Worm (Caenorhabditis elegans) whole organism, L3 larva: ENCODE measurements around the gene F56F11.4.
"Not testable (repeated sequence)": the region's sequence is repeated elsewhere in the genome, so short reads cannot be mapped to it uniquely, and the experiment has no call there.

Experiments
- R02D3.7 ChIP-seq: fragments of 150-350 bp; optimal IDR thresholded peaks from 2 replicates; lab custom pipeline; 2014; ENCODE audit warnings: missing biosample characterization, missing genetic modification characterization
- ZK546.5 ChIP-seq: sonication (generic microtip); optimal IDR thresholded peaks from 2 replicates; lab custom pipeline; 2017; ENCODE audit warnings: missing biosample characterization, missing genetic modification characterization
- aly-2 ChIP-seq: fragments of 150-350 bp; optimal IDR thresholded peaks from 2 replicates; lab custom pipeline; 2014; ENCODE audit warnings: missing biosample characterization, missing genetic modification characterization
- ama-1 ChIP-seq: fragments of 150-350 bp; optimal IDR thresholded peaks from 2 replicates; lab custom pipeline; 2018
- ceh-16 ChIP-seq: sonication (generic microtip); optimal IDR thresholded peaks from 2 replicates; lab custom pipeline; 2017; ENCODE audit warnings: missing biosample characterization, missing genetic modification characterization
- ceh-82 ChIP-seq: fragments of 150-350 bp; optimal IDR thresholded peaks from 2 replicates; lab custom pipeline; 2014; ENCODE audit warnings: missing biosample characterization, missing genetic modification characterization
- ceh-9 ChIP-seq: sonication (generic microtip); optimal IDR thresholded peaks from 2 replicates; lab custom pipeline; 2018; ENCODE audit warnings: missing biosample characterization, missing genetic modification characterization
- daf-12 ChIP-seq: fragments of 150-350 bp; optimal IDR thresholded peaks from 2 replicates; lab custom pipeline; 2014; ENCODE audit warnings: missing biosample characterization, missing genetic modification reagents, missing genetic modification characterization
- egl-27 ChIP-seq: sonication (generic microtip); optimal IDR thresholded peaks from 4 replicates; lab custom pipeline; 2017; ENCODE audit warnings: missing biosample characterization, missing genetic modification reagents, missing genetic modification characterization
- elt-1 ChIP-seq: fragments of 150-350 bp; optimal IDR thresholded peaks from 2 replicates; lab custom pipeline; 2014; ENCODE audit warnings: missing biosample characterization, missing genetic modification characterization
- elt-3 ChIP-seq, 3 experiments: fragments of 150-350 bp in 1 of 3; sonication (generic microtip) in 2 of 3; optimal IDR thresholded peaks; 2 replicates in 2 of 3; 4 replicates in 1 of 3; lab custom pipeline; 2014 to 2017; ENCODE audit warnings: missing biosample characterization in 3 of 3, missing genetic modification characterization in 3 of 3
- eor-1 ChIP-seq, 2 experiments: fragments of 150-350 bp; optimal IDR thresholded peaks; 2 replicates each; lab custom pipeline; 2014 to 2018; ENCODE audit warnings: missing biosample characterization in 2 of 2, missing genetic modification characterization in 2 of 2
- fkh-10 ChIP-seq: sonication (generic microtip); optimal IDR thresholded peaks from 2 replicates; lab custom pipeline; 2017; ENCODE audit warnings: missing biosample characterization, missing genetic modification reagents, missing genetic modification characterization
- fos-1 ChIP-seq: fragments of 150-350 bp; optimal IDR thresholded peaks from 2 replicates; lab custom pipeline; 2014; ENCODE audit warnings: missing biosample characterization, missing genetic modification characterization
- hmg-11 ChIP-seq: sonication (generic microtip); optimal IDR thresholded peaks from 2 replicates; lab custom pipeline; 2016; ENCODE audit warnings: missing genetic modification characterization, missing compliant biosample characterization
- jun-1 ChIP-seq: fragments of 150-350 bp; optimal IDR thresholded peaks from 2 replicates; lab custom pipeline; 2014; ENCODE audit warnings: missing biosample characterization, missing genetic modification reagents, missing genetic modification characterization
- lin-15B ChIP-seq: fragments of 150-350 bp; optimal IDR thresholded peaks from 2 replicates; lab custom pipeline; 2014; ENCODE audit warnings: missing biosample characterization, missing genetic modification characterization
- lin-39 ChIP-seq: fragments of 150-350 bp; optimal IDR thresholded peaks from 2 replicates; lab custom pipeline; 2018; ENCODE audit warnings: missing biosample characterization, missing genetic modification reagents, missing genetic modification characterization
- lsy-12 ChIP-seq: sonication (generic microtip); optimal IDR thresholded peaks from 2 replicates; lab custom pipeline; 2016; ENCODE audit warnings: mild to moderate bottlenecking, missing genetic modification characterization, missing compliant biosample characterization
- mml-1 ChIP-seq: fragments of 150-350 bp; sonication (generic microtip); optimal IDR thresholded peaks from 3 replicates; lab custom pipeline; 2014; ENCODE audit warnings: missing biosample characterization, missing genetic modification characterization
- nfya-1 ChIP-seq: sonication (generic microtip); optimal IDR thresholded peaks from 2 replicates; lab custom pipeline; 2017; ENCODE audit warnings: missing genetic modification characterization, mild to moderate bottlenecking, missing compliant biosample characterization, antibody characterized with exemption, moderate library complexity; ENCODE audit not compliant: insufficient read depth
- nhr-12 ChIP-seq: fragments of 150-350 bp; optimal IDR thresholded peaks from 2 replicates; lab custom pipeline; 2014; ENCODE audit warnings: missing biosample characterization, missing genetic modification characterization
- nhr-23 ChIP-seq: fragments of 150-350 bp; optimal IDR thresholded peaks from 2 replicates; lab custom pipeline; 2014; ENCODE audit warnings: missing biosample characterization, missing genetic modification reagents, missing genetic modification characterization
- nhr-28 ChIP-seq: fragments of 150-350 bp; optimal IDR thresholded peaks from 2 replicates; lab custom pipeline; 2014; ENCODE audit warnings: missing biosample characterization, missing genetic modification characterization
- nhr-43 ChIP-seq: sonication (generic microtip); optimal IDR thresholded peaks from 2 replicates; lab custom pipeline; 2016; ENCODE audit warnings: mild to moderate bottlenecking, missing genetic modification characterization, missing compliant biosample characterization; ENCODE audit not compliant: poor library complexity, severe bottlenecking
- nhr-67 ChIP-seq: fragments of 150-350 bp; optimal IDR thresholded peaks from 2 replicates; lab custom pipeline; 2014; ENCODE audit warnings: missing biosample characterization, missing genetic modification characterization
- nhr-76 ChIP-seq: fragments of 150-350 bp; sonication (generic microtip); optimal IDR thresholded peaks from 5 replicates; lab custom pipeline; 2014; ENCODE audit warnings: missing biosample characterization, missing genetic modification characterization
- pha-4 ChIP-seq: fragments of 150-350 bp; optimal IDR thresholded peaks from 2 replicates; lab custom pipeline; 2014; ENCODE audit warnings: missing biosample characterization, missing genetic modification reagents, missing genetic modification characterization
- skn-1 ChIP-seq: fragments of 150-350 bp; optimal IDR thresholded peaks from 2 replicates; lab custom pipeline; 2014; ENCODE audit warnings: missing biosample characterization, missing genetic modification characterization
- snpc-4 ChIP-seq: fragments of 150-350 bp; optimal IDR thresholded peaks from 2 replicates; lab custom pipeline; 2014; ENCODE audit warnings: missing biosample characterization, missing genetic modification characterization
- tbx-2 ChIP-seq: sonication (generic microtip); optimal IDR thresholded peaks from 2 replicates; lab custom pipeline; 2016; ENCODE audit warnings: mild to moderate bottlenecking, missing genetic modification characterization, missing compliant biosample characterization
- unc-39 ChIP-seq: sonication (generic microtip); optimal IDR thresholded peaks from 4 replicates; lab custom pipeline; 2017; ENCODE audit warnings: missing biosample characterization, missing genetic modification characterization
- unc-62 ChIP-seq: fragments of 150-350 bp; sonication (generic microtip); optimal IDR thresholded peaks from 4 replicates; lab custom pipeline; 2014; ENCODE audit warnings: missing biosample characterization, missing genetic modification reagents, missing genetic modification characterization
- zag-1 ChIP-seq: fragments of 150-350 bp; optimal IDR thresholded peaks from 2 replicates; lab custom pipeline; 2014; ENCODE audit warnings: missing biosample characterization, missing genetic modification characterization
- ztf-11 ChIP-seq: fragments of 150-350 bp; optimal IDR thresholded peaks from 2 replicates; lab custom pipeline; 2014; ENCODE audit warnings: missing biosample characterization, missing genetic modification characterization
- ztf-4 ChIP-seq: fragments of 150-350 bp; optimal IDR thresholded peaks from 2 replicates; lab custom pipeline; 2014; ENCODE audit warnings: missing biosample characterization, missing genetic modification characterization

The F56F11.4 gene

ce11 chrIII:2875946-2876345, 19.9 kb downstream of the F56F11.4 start (continued):
- peak; percentile 29 for TF ChIP-seq snpc-4 (tag; lab: Kevin White, UChicago)
- TF ChIP-seq aly-2 (tag; lab: Kevin White, UChicago): no peak
- TF ChIP-seq, all 47 proteins: peak for 20

ce11 chrIII:2879703-2880102, 23.7 kb downstream of the F56F11.4 start:
- TF ChIP-seq elt-1 (tag; lab: Kevin White, UChicago) (no peak), nhr-43 (no peak), ama-1 (no peak), elt-3 (tag; optimal IDR thresholded peaks at IDR 0.05; lab: Kevin White, UChicago) (no peak), ceh-16 (tag; lab: Kevin White, UChicago) (no peak), nhr-12 (tag; lab: Kevin White, UChicago) (no peak), ceh-9 (tag; lab: Kevin White, UChicago) (no peak), mml-1 (tag; lab: Kevin White, UChicago) (no peak), ceh-82 (no peak), lin-15B (no peak), egl-27 (no peak), fos-1 (tag; lab: Kevin White, UChicago) (no peak), ZK546.5 (tag; lab: Kevin White, UChicago) (no peak), skn-1 (tag; lab: Kevin White, UChicago) (no peak), nhr-67 (tag; lab: Kevin White, UChicago) (no peak), ztf-11 (no peak), unc-39 (tag; lab: Kevin White, UChicago) (no peak), ztf-4 (tag; lab: Kevin White, UChicago) (no peak), fkh-10 (GFP tag; lab: Kevin White, UChicago) (no peak), lin-39 (tag; lab: Kevin White, UChicago) (no peak)
- TF ChIP-seq, all 47 proteins: peak for 0

ce11 chrIII:2881117-2881516, 25.1 kb downstream of the F56F11.4 start:
- TF ChIP-seq hmg-11 (peak; percentile 49), nhr-43 (no peak), pha-4 (tag; lab: Kevin White, UChicago) (peak; percentile 11), nfya-1 (tag; lab: Kevin White, UChicago) (peak; percentile 8)
- TF ChIP-seq, all 47 proteins: peak for 3

DNA sequence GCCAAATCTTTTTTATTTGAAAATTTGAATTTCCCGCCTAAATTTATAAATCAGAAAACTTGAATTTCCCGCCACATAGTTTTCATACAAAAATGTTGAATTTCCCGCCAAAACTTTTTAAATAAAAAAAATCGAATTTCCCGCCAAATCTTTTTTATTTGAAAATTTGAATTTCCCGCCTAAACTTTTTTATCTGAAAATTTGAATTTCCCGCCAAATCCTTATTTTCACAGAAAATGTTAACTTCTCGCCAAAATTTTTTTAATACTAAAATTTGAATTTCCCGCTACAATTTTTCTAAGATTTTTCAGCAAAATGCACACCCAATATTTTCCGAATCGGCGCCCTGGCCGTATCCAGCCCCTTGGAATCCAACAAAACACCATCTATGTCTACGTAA, 26.0 kb downstream of the F56F11.4 start, which contains the start of gene F56F11.2:
Gene F56F11.2, plus strand, starts transcription at position 301 of the 400 bp plus-strand sequence.
- TF ChIP-seq jun-1 (tag; lab: Kevin White, UChicago); skn-1 (tag; lab: Kevin White, UChicago); unc-62 (GFP tag; lab: Kevin White, UChicago): not testable (repeated sequence)
- TF ChIP-seq, all 47 proteins: peak for 0; not testable (repeated sequence) for 47

ce11 chrIII:2891443-2891842, 35.4 kb downstream of the F56F11.4 start, which contains the start of gene F56F11.1:
TSS of gene F56F11.1 (plus strand) at chrIII:2891743.
- TF ChIP-seq lin-39 (tag; lab: Kevin White, UChicago) (no peak), R02D3.7 (tag; lab: Kevin White, UChicago) (no peak), hmg-11 (no peak), tbx-2 (tag; lab: Kevin White, UChicago) (no peak), fos-1 (tag; lab: Kevin White, UChicago) (no peak), nhr-76 (no peak), nhr-67 (tag; lab: Kevin White, UChicago) (no peak), snpc-4 (tag; lab: Kevin White, UChicago) (no peak), daf-12 (tag; lab: Kevin White, UChicago) (no peak), nhr-28 (no peak), nhr-23 (tag; lab: Kevin White, UChicago) (no peak), nhr-43 (no peak), eor-1 (tag; optimal IDR thresholded peaks at IDR 0.05; lab: Kevin White, UChicago) (no peak), zag-1 (tag; lab: Kevin White, UChicago) (no peak), aly-2 (tag; lab: Kevin White, UChicago) (no peak), jun-1 (tag; lab: Kevin White, UChicago) (no peak), ceh-82 (no peak), lsy-12 (tag; lab: Kevin White, UChicago) (no peak), ceh-16 (tag; lab: Kevin White, UChicago) (no peak)
